Worm (Caenorhabditis elegans) whole organism, L4/young adult: ENCODE results near the gene F01G12.18.

Experiments
- dao-5 ChIP-seq: sonication (generic microtip); optimal IDR thresholded peaks from 2 replicates; lab custom pipeline; 2016; ENCODE audit warnings: missing genotype, missing genetic modification characterization, moderate library complexity, missing compliant biosample characterization
- him-1 ChIP-seq: sonication (generic microtip); optimal IDR thresholded peaks from 2 replicates; lab custom pipeline; 2016; ENCODE audit warnings: missing genotype, missing genetic modification reagents, missing genetic modification characterization, missing compliant biosample characterization

DNA sequence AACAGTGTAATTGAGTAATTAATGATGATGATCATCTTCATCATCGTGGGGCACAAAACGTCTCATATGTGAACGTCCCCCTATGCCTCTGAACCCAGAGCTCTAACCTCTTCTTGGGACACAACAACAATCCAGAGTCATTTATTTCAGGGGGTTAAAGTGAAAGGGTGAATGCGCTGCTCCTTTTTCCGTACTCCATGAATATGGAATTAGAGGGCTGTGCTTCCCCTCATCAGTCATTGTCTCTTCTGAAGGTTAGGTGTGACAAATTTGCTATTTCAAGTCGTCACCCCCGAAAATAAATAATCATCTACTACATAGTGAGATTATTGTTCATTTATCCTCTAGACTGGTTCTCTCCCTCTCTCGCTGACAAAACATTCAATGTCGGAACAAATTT, 4.0 kb upstream of the F01G12.18 start:
- TF ChIP-seq dao-5 (tag; lab: Kevin White, UChicago) (no peak), him-1 (tag; lab: Kevin White, UChicago) (no peak)
